Comparison of ENCODE assay signal across 5 worm cellular contexts in the genomic region with DNA sequence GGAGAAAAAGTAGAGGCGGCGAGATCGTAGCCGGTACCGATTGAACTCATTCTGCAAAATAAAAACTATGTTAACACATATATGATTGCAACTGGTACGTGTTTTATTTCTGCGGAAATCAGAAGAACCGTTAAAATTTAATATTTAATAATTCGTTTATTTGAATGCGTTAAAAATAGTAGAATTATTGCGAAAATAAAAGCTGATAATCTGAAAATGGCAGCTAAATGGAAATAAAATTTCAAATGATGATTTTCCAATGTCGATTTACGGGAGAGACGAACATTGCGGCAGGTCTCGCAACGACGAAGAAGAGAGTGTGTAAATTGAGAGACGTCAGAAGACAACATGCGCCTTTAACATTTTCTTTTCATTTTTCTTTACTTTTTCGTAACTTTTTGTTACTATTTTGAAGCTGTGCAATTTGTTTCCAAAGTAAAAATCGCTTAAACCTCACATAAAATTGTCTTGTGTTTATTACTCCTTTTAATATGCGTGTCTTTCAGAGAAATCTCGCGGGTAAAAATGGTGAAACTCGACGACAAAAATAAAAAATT.
TF ChIP-seq lines count a peak whose summit lies in the region.

Gene pas-7, minus strand, starts transcription at position 51 of the 557 bp plus-strand sequence.
Gene puf-12, plus strand, starts transcription at position 507 of the 557 bp plus-strand sequence.

TF ChIP-seq in whole organism, L1 larva, 84 proteins besides CTCF, POLR2A, EP300 and RAD21 (continued from another document and continues in another):
- TF ChIP-seq ztf-11 (tag; optimal IDR thresholded peaks at IDR 0.05; lab: Kevin White, UChicago): no peak
- TF ChIP-seq nhr-71 (tag; optimal IDR thresholded peaks at IDR 0.05; lab: Kevin White, UChicago): no peak
- TF ChIP-seq nhr-85 (tag; lab: Kevin White, UChicago): no peak
- TF ChIP-seq ztf-4 (tag; optimal IDR thresholded peaks at IDR 0.05; lab: Kevin White, UChicago): no peak
- no peak for TF ChIP-seq sptf-1 (tag; optimal IDR thresholded peaks at IDR 0.05; lab: Kevin White, UChicago)
- TF ChIP-seq ceh-63 (GFP tag; optimal IDR thresholded peaks at IDR 0.05; lab: Kevin White, UChicago): no peak
- TF ChIP-seq efl-1 (optimal IDR thresholded peaks at IDR 0.05; lab: Kevin White, UChicago): peak; percentile 60 to 69
- peak; percentile 62 to 89 for TF ChIP-seq efl-1 (GFP tag; optimal IDR thresholded peaks at IDR 0.05 in 1 of 2; lab: Kevin White, UChicago)
- TF ChIP-seq nhr-28 (tag; optimal IDR thresholded peaks at IDR 0.05; lab: Kevin White, UChicago): no peak
- no peak for TF ChIP-seq ceh-88 (GFP tag; IDR thresholded peaks at IDR 0.05; lab: Robert Waterston, UW)
- no peak for TF ChIP-seq tbx-2 (tag; optimal IDR thresholded peaks at IDR 0.05; lab: Kevin White, UChicago)
- no peak for TF ChIP-seq nhr-19 (GFP tag; conservative IDR thresholded peaks at IDR 0.05; lab: Robert Waterston, UW)
- no peak for TF ChIP-seq aly-2 (tag; optimal IDR thresholded peaks at IDR 0.05; lab: Kevin White, UChicago)
- no peak for TF ChIP-seq pqm-1 (tag; optimal IDR thresholded peaks at IDR 0.05; lab: Kevin White, UChicago)
- TF ChIP-seq lir-3 (tag; optimal IDR thresholded peaks at IDR 0.05; lab: Kevin White, UChicago; ENCODE audit: poor library complexity): no peak
- peak; percentile 99 for TF ChIP-seq skn-1 (tag; optimal IDR thresholded peaks at IDR 0.05; lab: Kevin White, UChicago)
- TF ChIP-seq tlp-1 (tag; optimal IDR thresholded peaks at IDR 0.05; lab: Kevin White, UChicago): no peak
- no peak for TF ChIP-seq nhr-90 (tag; optimal IDR thresholded peaks at IDR 0.05; lab: Kevin White, UChicago; ENCODE audit: poor library complexity)
- TF ChIP-seq hpl-2 (GFP tag; optimal IDR thresholded peaks at IDR 0.05; lab: Kevin White, UChicago): peak; percentile 14
- peak; percentile 15 for TF ChIP-seq snpc-4 (tag; optimal IDR thresholded peaks at IDR 0.05; lab: Kevin White, UChicago)
- TF ChIP-seq elt-3 (tag; optimal IDR thresholded peaks at IDR 0.05; lab: Kevin White, UChicago): no peak
- no peak for TF ChIP-seq nhr-77 (tag; optimal IDR thresholded peaks at IDR 0.05; lab: Kevin White, UChicago)
- TF ChIP-seq ceh-90 (tag; optimal IDR thresholded peaks at IDR 0.05; lab: Kevin White, UChicago): no peak
- TF ChIP-seq C16A3.4 (tag; optimal IDR thresholded peaks at IDR 0.05; lab: Kevin White, UChicago): peak; percentile 48
- TF ChIP-seq aha-1 (tag; optimal IDR thresholded peaks at IDR 0.05; lab: Kevin White, UChicago): no peak
- no peak for TF ChIP-seq egl-27 (tag; optimal IDR thresholded peaks at IDR 0.05; lab: Kevin White, UChicago)

TF ChIP-seq in whole organism, L2 larva, 48 proteins besides CTCF, POLR2A, EP300 and RAD21 (continued from another document):
- TF ChIP-seq R02D3.7 (tag; optimal IDR thresholded peaks at IDR 0.05; lab: Kevin White, UChicago): peak; percentile 5
- TF ChIP-seq F13H6.1 (tag; optimal IDR thresholded peaks at IDR 0.05; lab: Kevin White, UChicago): no peak
- no peak for TF ChIP-seq lin-39 (tag; optimal IDR thresholded peaks at IDR 0.05; lab: Kevin White, UChicago)
- no peak for TF ChIP-seq dmd-4 (tag; optimal IDR thresholded peaks at IDR 0.05; lab: Kevin White, UChicago)
- peak; percentile 67 for TF ChIP-seq unc-55 (GFP tag; optimal IDR thresholded peaks at IDR 0.05; lab: Kevin White, UChicago)

TF ChIP-seq in whole organism, L3 larva, 47 proteins besides CTCF, POLR2A, EP300 and RAD21 (continued from another document):
- TF ChIP-seq sea-2 (GFP tag; optimal IDR thresholded peaks at IDR 0.05; lab: Kevin White, UChicago) (no peak), lin-15B (tag; optimal IDR thresholded peaks at IDR 0.05; lab: Kevin White, UChicago) (peak; percentile 61), nhr-28 (tag; optimal IDR thresholded peaks at IDR 0.05; lab: Kevin White, UChicago) (no peak), nhr-23 (tag; optimal IDR thresholded peaks at IDR 0.05; lab: Kevin White, UChicago) (peak; percentile 32), egl-5 (tag; optimal IDR thresholded peaks at IDR 0.05; lab: Kevin White, UChicago) (no peak), unc-62 (GFP tag; optimal IDR thresholded peaks at IDR 0.05; lab: Kevin White, UChicago) (no peak), hmg-11 (tag; optimal IDR thresholded peaks at IDR 0.05; lab: Kevin White, UChicago) (no peak), fos-1 (tag; optimal IDR thresholded peaks at IDR 0.05; lab: Kevin White, UChicago) (no peak), R02D3.7 (tag; optimal IDR thresholded peaks at IDR 0.05; lab: Kevin White, UChicago) (peak; percentile 62), pha-4 (tag; optimal IDR thresholded peaks at IDR 0.05; lab: Kevin White, UChicago) (peak; percentile 70), fkh-10 (GFP tag; optimal IDR thresholded peaks at IDR 0.05; lab: Kevin White, UChicago) (no peak), nhr-76 (tag; optimal IDR thresholded peaks at IDR 0.05; lab: Kevin White, UChicago) (no peak), ceh-28 (tag; optimal IDR thresholded peaks at IDR 0.05; lab: Kevin White, UChicago) (no peak), lin-39 (tag; optimal IDR thresholded peaks at IDR 0.05; lab: Kevin White, UChicago) (no peak), elt-2 (tag; optimal IDR thresholded peaks at IDR 0.05; lab: Kevin White, UChicago) (peak; percentile 6), tbx-2 (tag; optimal IDR thresholded peaks at IDR 0.05; lab: Kevin White, UChicago) (no peak), ztf-4 (tag; optimal IDR thresholded peaks at IDR 0.05; lab: Kevin White, UChicago) (no peak)
TF ChIP-seq in whole organism, L3 larva: peak in this region for 7.

TF ChIP-seq in whole organism, L4 larva, 104 proteins besides CTCF, POLR2A, EP300 and RAD21 (continued from another document):
- TF ChIP-seq rbr-2 (tag; optimal IDR thresholded peaks at IDR 0.05; lab: Kevin White, UChicago) (no peak), dpl-1 (GFP tag; optimal IDR thresholded peaks at IDR 0.05; lab: Kevin White, UChicago) (peak; percentile 12), daf-12 (tag; optimal IDR thresholded peaks at IDR 0.05; lab: Kevin White, UChicago) (no peak), nhr-6 (tag; optimal IDR thresholded peaks at IDR 0.05; lab: Kevin White, UChicago) (peak; percentile 65), skn-1 (tag; optimal IDR thresholded peaks at IDR 0.05; lab: Kevin White, UChicago) (no peak), dmd-8 (GFP tag; IDR thresholded peaks at IDR 0.05; lab: Robert Waterston, UW) (no peak), sdz-12 (GFP tag; optimal IDR thresholded peaks at IDR 0.05; lab: Kevin White, UChicago) (no peak), daf-8 (GFP tag; IDR thresholded peaks at IDR 0.05; lab: Robert Waterston, UW) (no peak), zag-1 (tag; optimal IDR thresholded peaks at IDR 0.05; lab: Kevin White, UChicago) (no peak), egl-27 (tag; optimal IDR thresholded peaks at IDR 0.05; lab: Kevin White, UChicago) (no peak), nhr-48 (tag; optimal IDR thresholded peaks at IDR 0.05; lab: Kevin White, UChicago) (no peak), aly-2 (tag; optimal IDR thresholded peaks at IDR 0.05; lab: Kevin White, UChicago) (no peak), F10B5.3 (tag; optimal IDR thresholded peaks at IDR 0.05; lab: Kevin White, UChicago) (no peak), mep-1 (tag; optimal IDR thresholded peaks at IDR 0.05; lab: Kevin White, UChicago) (no peak), T20F7.1 (GFP tag; optimal IDR thresholded peaks at IDR 0.05; lab: Kevin White, UChicago) (no peak), zfp-3 (GFP tag; conservative IDR thresholded peaks at IDR 0.05; lab: Robert Waterston, UW) (no peak), D1046.2 (GFP tag; IDR thresholded peaks at IDR 0.05; lab: Robert Waterston, UW) (no peak), nhr-28 (tag; optimal IDR thresholded peaks at IDR 0.05; lab: Kevin White, UChicago) (no peak), Y105C5A.15 (GFP tag; IDR thresholded peaks at IDR 0.05; lab: Robert Waterston, UW) (no peak), pha-4 (GFP tag; IDR thresholded peaks at IDR 0.05; lab: Robert Waterston, UW) (no peak), pha-4 (tag; optimal IDR thresholded peaks at IDR 0.05; lab: Kevin White, UChicago) (peak; percentile 65), ceh-28 (tag; optimal IDR thresholded peaks at IDR 0.05; lab: Kevin White, UChicago) (no peak), ZK546.5 (tag; optimal IDR thresholded peaks at IDR 0.05; lab: Kevin White, UChicago) (no peak)

TF ChIP-seq in whole organism, young adult, 124 proteins besides CTCF, POLR2A, EP300 and RAD21 (continued from another document):
- TF ChIP-seq egl-44 (GFP tag; IDR thresholded peaks at IDR 0.05; lab: Robert Waterston, UW): no peak
- TF ChIP-seq ceh-79 (tag; optimal IDR thresholded peaks at IDR 0.05; lab: Kevin White, UChicago): no peak
- no peak for TF ChIP-seq nhr-27 (tag; optimal IDR thresholded peaks at IDR 0.05; lab: Kevin White, UChicago)
- peak; percentile 14 for TF ChIP-seq lsl-1 (GFP tag; optimal IDR thresholded peaks at IDR 0.05; lab: Kevin White, UChicago)
- peak; percentile 1 for TF ChIP-seq efl-1 (GFP tag; optimal IDR thresholded peaks at IDR 0.05; lab: Kevin White, UChicago)
- no peak for TF ChIP-seq Y79H2A.3 (GFP tag; conservative IDR thresholded peaks at IDR 0.05; lab: Robert Waterston, UW)
- no peak for TF ChIP-seq hlh-12 (tag; optimal IDR thresholded peaks at IDR 0.05; lab: Kevin White, UChicago)
TF ChIP-seq in whole organism, young adult: peak in this region for 6.
